Fruit fly (Drosophila melanogaster) whole organism, embryonic: ENCODE data around the gene pix.
A peak's percentile ranks its signal among the peaks of the same experiment; 100 is the strongest.

Experiments
- Abd-B ChIP-seq: fragments of 200-800 bp; sonication (Bioruptor generic); optimal IDR thresholded peaks from 2 replicates; lab custom pipeline; 2018; ENCODE audit warnings: missing biosample characterization, mild to moderate bottlenecking, missing genetic modification characterization, moderate library complexity
- CG10462 ChIP-seq: fragments of 200-800 bp; sonication (Bioruptor generic); optimal IDR thresholded peaks from 2 replicates; lab custom pipeline; 2016; ENCODE audit warnings: missing biosample characterization, missing genetic modification characterization
- CG11247 ChIP-seq: fragments of 200-800 bp; sonication (Bioruptor generic); IDR thresholded peaks from 2 replicates; pipeline ENCODE4 v1.3.6; 2022; ENCODE audit warnings: missing biosample characterization, missing genetic modification characterization
- CG12236 ChIP-seq: fragments of 200-800 bp; sonication (Bioruptor generic); optimal IDR thresholded peaks from 2 replicates; lab custom pipeline; 2016; ENCODE audit warnings: missing biosample characterization, missing genetic modification characterization
- CG12659 ChIP-seq: fragments of 200-800 bp; sonication (Bioruptor generic); optimal IDR thresholded peaks from 3 replicates; lab custom pipeline; 2017; ENCODE audit warnings: mild to moderate bottlenecking, missing biosample characterization, missing genetic modification reagents, missing genetic modification characterization
- CG13287 ChIP-seq: fragments of 200-800 bp; sonication (Bioruptor generic); IDR thresholded peaks from 2 replicates; pipeline ENCODE4 v1.3.6; 2022; ENCODE audit warnings: missing biosample characterization, missing genetic modification characterization; ENCODE audit not compliant: partially characterized antibody
- CG1647 ChIP-seq: fragments of 200-800 bp; sonication (Bioruptor generic); optimal IDR thresholded peaks from 3 replicates; lab custom pipeline; 2016; ENCODE audit warnings: missing biosample characterization, missing genetic modification characterization
- CG17328 ChIP-seq: fragments of 200-800 bp; sonication (Bioruptor generic); IDR thresholded peaks from 2 replicates; pipeline ENCODE4 v1.3.6; 2022; ENCODE audit warnings: missing biosample characterization, missing genetic modification characterization
- CG17359 ChIP-seq: fragments of 200-800 bp; sonication (Bioruptor generic); optimal IDR thresholded peaks from 3 replicates; lab custom pipeline; 2018; ENCODE audit warnings: missing biosample characterization, mild to moderate bottlenecking, missing genetic modification characterization, moderate library complexity
- CG17385 ChIP-seq: fragments of 200-800 bp; sonication (Bioruptor generic); optimal IDR thresholded peaks from 3 replicates; lab custom pipeline; 2018; ENCODE audit warnings: missing biosample characterization, mild to moderate bottlenecking, missing genetic modification characterization
- CG17829 ChIP-seq: fragments of 200-800 bp; optimal IDR thresholded peaks from 2 replicates; lab custom pipeline; 2019; ENCODE audit warnings: missing biosample characterization, mild to moderate bottlenecking, missing genetic modification characterization, moderate library complexity
- CG2116 ChIP-seq: fragments of 200-800 bp; sonication (Bioruptor generic); optimal IDR thresholded peaks from 3 replicates; lab custom pipeline; 2018; ENCODE audit warnings: missing biosample characterization, mild to moderate bottlenecking, missing genetic modification characterization
- CG31441 ChIP-seq: fragments of 200-800 bp; sonication (Bioruptor generic); IDR thresholded peaks from 2 replicates; pipeline ENCODE4 v1.3.6; 2022; ENCODE audit warnings: missing biosample characterization, missing genetic modification characterization
- CG34422 ChIP-seq: fragments of 200-800 bp; sonication (Bioruptor generic); IDR thresholded peaks from 3 replicates; pipeline ENCODE4 v1.3.6; 2022; ENCODE audit warnings: missing biosample characterization, missing genetic modification characterization
- CG3847 ChIP-seq: fragments of 200-800 bp; sonication (Bioruptor generic); IDR thresholded peaks from 2 replicates; pipeline ENCODE4 v1.3.6; 2022; ENCODE audit warnings: missing biosample characterization, missing genetic modification characterization
- CG3995 ChIP-seq: fragments of 200-800 bp; sonication (Bioruptor generic); optimal IDR thresholded peaks from 3 replicates; lab custom pipeline; 2016; ENCODE audit warnings: missing biosample characterization, missing genetic modification characterization
- CG4617 ChIP-seq: fragments of 200-800 bp; sonication (Bioruptor generic); optimal IDR thresholded peaks from 3 replicates; lab custom pipeline; 2016; ENCODE audit warnings: missing biosample characterization, missing genetic modification characterization, borderline replicate concordance
- CG5953 ChIP-seq: fragments of 200-800 bp; sonication (Bioruptor generic); IDR thresholded peaks from 2 replicates; pipeline ENCODE4 v1.3.6; 2022; ENCODE audit warnings: missing biosample characterization, missing genetic modification characterization
- CG6683 ChIP-seq: fragments of 200-800 bp; sonication (Bioruptor generic); optimal IDR thresholded peaks from 2 replicates; lab custom pipeline; 2017; ENCODE audit warnings: missing biosample characterization, mild to moderate bottlenecking, missing genetic modification characterization, missing genetic modification reagents
- CG8089 ChIP-seq: fragments of 200-800 bp; sonication (Bioruptor generic); optimal IDR thresholded peaks from 3 replicates; lab custom pipeline; 2016; ENCODE audit warnings: missing biosample characterization, missing genetic modification characterization
- CG8388 ChIP-seq: fragments of 200-800 bp; sonication (Bioruptor generic); optimal IDR thresholded peaks from 2 replicates; lab custom pipeline; 2019; ENCODE audit warnings: missing biosample characterization, mild to moderate bottlenecking, missing genetic modification characterization, moderate library complexity
- CG9215 ChIP-seq: fragments of 200-800 bp; sonication (Bioruptor generic); IDR thresholded peaks from 2 replicates; pipeline ENCODE4 v1.3.6; 2022; ENCODE audit warnings: missing biosample characterization, missing genetic modification characterization
- Dbx ChIP-seq: fragments of 200-800 bp; sonication (Bioruptor generic); IDR thresholded peaks from 3 replicates; pipeline ENCODE4 v1.3.6; 2022; ENCODE audit warnings: missing biosample characterization, missing genetic modification characterization
- Deaf1 ChIP-seq: fragments of 200-800 bp; optimal IDR thresholded peaks from 3 replicates; lab custom pipeline; 2019; ENCODE audit warnings: missing biosample characterization, mild to moderate bottlenecking, missing genetic modification characterization, moderate library complexity
- Ets97D ChIP-seq: fragments of 200-800 bp; sonication (Bioruptor generic); optimal IDR thresholded peaks from 3 replicates; lab custom pipeline; 2016; ENCODE audit warnings: missing biosample characterization, missing genetic modification characterization
- Fer1 ChIP-seq: fragments of 200-800 bp; sonication (Bioruptor generic); optimal IDR thresholded peaks from 2 replicates; lab custom pipeline; 2017; ENCODE audit warnings: missing biosample characterization, mild to moderate bottlenecking, missing genetic modification characterization
- HmgZ ChIP-seq: fragments of 200-800 bp; sonication (Bioruptor generic); optimal IDR thresholded peaks from 2 replicates; lab custom pipeline; 2018; ENCODE audit warnings: missing biosample characterization, mild to moderate bottlenecking, missing genetic modification characterization
- Rx ChIP-seq: fragments of 200-800 bp; sonication (Bioruptor generic); IDR thresholded peaks from 2 replicates; pipeline ENCODE4 v1.3.6; 2022; ENCODE audit warnings: missing biosample characterization, missing genetic modification characterization
- Taf1 ChIP-seq: fragments of 200-800 bp; sonication (Bioruptor generic); IDR thresholded peaks from 2 replicates; pipeline ENCODE4 v1.3.6; 2022; ENCODE audit warnings: missing biosample characterization, missing genetic modification characterization
- YL-1 ChIP-seq: fragments of 200-800 bp; sonication (Bioruptor generic); optimal IDR thresholded peaks from 3 replicates; lab custom pipeline; 2017; ENCODE audit warnings: missing biosample characterization, mild to moderate bottlenecking, missing genetic modification characterization
- caup ChIP-seq: fragments of 200-800 bp; sonication (Bioruptor generic); optimal IDR thresholded peaks from 3 replicates; lab custom pipeline; 2017; ENCODE audit warnings: missing biosample characterization, mild to moderate bottlenecking, missing genetic modification characterization, moderate library complexity; ENCODE audit not compliant: severe bottlenecking
- cwo ChIP-seq: fragments of 200-800 bp; sonication (Bioruptor generic); optimal IDR thresholded peaks from 3 replicates; lab custom pipeline; 2017; ENCODE audit warnings: missing biosample characterization, missing genetic modification characterization, mild to moderate bottlenecking, moderate library complexity, missing genetic modification reagents
- emc ChIP-seq: fragments of 200-800 bp; sonication (Bioruptor generic); optimal IDR thresholded peaks from 2 replicates; lab custom pipeline; 2016; ENCODE audit warnings: missing biosample characterization, missing genetic modification characterization
- jumu ChIP-seq: fragments of 200-800 bp; sonication (Bioruptor generic); optimal IDR thresholded peaks from 3 replicates; lab custom pipeline; 2016; ENCODE audit warnings: missing biosample characterization, missing genetic modification characterization
- nerfin-1 ChIP-seq: fragments of 200-800 bp; sonication (Bioruptor generic); optimal IDR thresholded peaks from 3 replicates; lab custom pipeline; 2019; ENCODE audit warnings: missing biosample characterization, mild to moderate bottlenecking, missing genetic modification characterization, moderate library complexity
- org-1 ChIP-seq: fragments of 200-800 bp; sonication (Bioruptor generic); optimal IDR thresholded peaks from 2 replicates; lab custom pipeline; 2017; ENCODE audit warnings: missing biosample characterization, missing genetic modification characterization
- scrt ChIP-seq: fragments of 200-800 bp; sonication (Bioruptor generic); optimal IDR thresholded peaks from 2 replicates; lab custom pipeline; 2018; ENCODE audit warnings: missing biosample characterization, mild to moderate bottlenecking, missing genetic modification characterization, moderate library complexity
- slbo ChIP-seq: fragments of 200-800 bp; sonication (Bioruptor generic); IDR thresholded peaks from 2 replicates; pipeline ENCODE4 v1.3.6; 2022; ENCODE audit warnings: missing biosample characterization, missing genetic modification characterization
- sna ChIP-seq: fragments of 200-800 bp; sonication (Bioruptor generic); IDR thresholded peaks from 2 replicates; pipeline ENCODE4 v1.3.6; 2022; ENCODE audit warnings: missing biosample characterization, missing genetic modification characterization; ENCODE audit not compliant: partially characterized antibody
- sqz ChIP-seq: fragments of 200-800 bp; sonication (Bioruptor generic); optimal IDR thresholded peaks from 3 replicates; lab custom pipeline; 2018; ENCODE audit warnings: missing biosample characterization, mild to moderate bottlenecking, missing genetic modification characterization
- sug ChIP-seq: fragments of 200-800 bp; optimal IDR thresholded peaks from 2 replicates; lab custom pipeline; 2019; ENCODE audit warnings: missing biosample characterization, mild to moderate bottlenecking, missing genetic modification characterization, moderate library complexity
- vnd ChIP-seq: fragments of 200-800 bp; sonication (Bioruptor generic); IDR thresholded peaks from 3 replicates; pipeline ENCODE4 v1.3.6; 2022; ENCODE audit warnings: missing biosample characterization, missing genetic modification characterization; ENCODE audit not compliant: partially characterized antibody
- zf30C ChIP-seq: fragments of 200-800 bp; sonication (Bioruptor generic); optimal IDR thresholded peaks from 3 replicates; lab custom pipeline; 2018; ENCODE audit warnings: missing biosample characterization, mild to moderate bottlenecking, missing genetic modification characterization

pix gene

DNA sequence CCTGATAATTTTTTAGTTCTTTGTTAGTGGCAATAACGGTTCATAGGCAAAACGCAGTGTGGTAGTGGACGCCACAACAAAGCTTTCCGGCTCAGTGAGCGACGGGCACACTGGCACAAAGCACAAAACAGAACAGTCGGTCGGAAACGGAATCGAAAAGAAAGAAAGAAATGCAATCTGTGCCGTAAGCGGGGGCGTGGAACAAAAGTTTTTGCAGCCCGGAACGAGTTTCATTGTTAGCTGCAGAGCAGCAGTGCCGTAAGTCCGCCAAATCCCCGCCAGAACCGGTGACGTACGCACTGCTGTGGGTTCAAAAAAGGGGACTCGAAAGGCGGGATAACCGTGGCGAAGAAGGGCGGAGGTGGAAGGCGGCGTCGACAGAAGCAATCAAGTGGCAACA is 6.1 kb downstream of the pix start, which contains the start of gene CG5026 (continued):
- TF ChIP-seq CG1647 (GFP tag; lab: Kevin White, UChicago) (no peak), CG8089 (no peak), zf30C (GFP tag; lab: Kevin White, UChicago) (no peak), YL-1 (peak; percentile 38), caup (no peak), cwo (GFP tag; lab: Kevin White, UChicago) (no peak), CG17359 (tag; lab: Kevin White, UChicago) (no peak), Abd-B (GFP tag; lab: Kevin White, UChicago) (no peak), CG11247 (no peak), CG8388 (no peak), Taf1 (GFP tag; lab: Robert Waterston, UW) (no peak), vnd (GFP tag; lab: Robert Waterston, UW) (no peak), CG34422 (0 out of 3 replicates have a peak, but pooled peaks have one; percentile 14), CG2116 (GFP tag; lab: Kevin White, UChicago) (peak; percentile 22), sqz (no peak), org-1 (no peak), Ets97D (peak; percentile 82), jumu (GFP tag; lab: Kevin White, UChicago) (no peak), CG31441 (GFP tag; lab: Robert Waterston, UW) (no peak), CG10462 (GFP tag; lab: Kevin White, UChicago) (peak; percentile 32), Dbx (GFP tag; lab: Robert Waterston, UW) (0 out of 3 replicates have a peak, but pooled peaks have one; percentile 26), CG17385 (no peak), CG17829 (tag; lab: Kevin White, UChicago) (no peak), CG6683 (GFP tag; lab: Kevin White, UChicago) (no peak), scrt (GFP tag; lab: Kevin White, UChicago) (no peak), emc (GFP tag; lab: Kevin White, UChicago) (no peak), sna (GFP tag; lab: Robert Waterston, UW) (0 out of 2 replicates have a peak, but pooled peaks have one; percentile 31), nerfin-1 (tag; lab: Kevin White, UChicago) (no peak), Rx (GFP tag; lab: Robert Waterston, UW) (no peak), CG3995 (no peak), CG5953 (GFP tag; lab: Robert Waterston, UW) (no peak), CG3847 (GFP tag; lab: Robert Waterston, UW) (no peak), CG12236 (no peak), CG4617 (GFP tag; lab: Kevin White, UChicago) (peak; percentile 35), Deaf1 (tag; lab: Kevin White, UChicago) (no peak), HmgZ (tag; lab: Kevin White, UChicago) (peak; percentile 47), CG13287 (peak; percentile 53), slbo (GFP tag; lab: Robert Waterston, UW) (no peak), sug (tag; lab: Kevin White, UChicago) (peak; percentile 44), CG17328 (GFP tag; lab: Robert Waterston, UW) (no peak), Fer1 (GFP tag; lab: Kevin White, UChicago) (peak; percentile 41), CG9215 (no peak), CG12659 (GFP tag; lab: Kevin White, UChicago) (peak; percentile 46)
